Worm (Caenorhabditis elegans): ENCODE results near the gene C56G2.5.

ce11 chrIII:6317345-6317744 is 6.7 kb downstream of the C56G2.5 start:
- TF ChIP-seq cog-1 (tag; optimal IDR thresholded peaks at IDR 0.05) = no peak
- TF ChIP-seq med-1 (GFP tag; optimal IDR thresholded peaks at IDR 0.05; ENCODE audit: insufficient read depth) = no peak
- TF ChIP-seq klf-2 (GFP tag; conservative IDR thresholded peaks at IDR 0.05) = no peak
- no peak for TF ChIP-seq T22C8.4 (GFP tag; IDR thresholded peaks at IDR 0.05)
- no peak for TF ChIP-seq flt-1 (GFP tag; IDR thresholded peaks at IDR 0.05)

All from whole organism, midembryonic.